Fruit fly (Drosophila melanogaster) whole organism, embryonic: ENCODE measurements around the gene CG42495.
A peak's percentile ranks its signal among the peaks of the same experiment; 100 is the strongest.

Experiments used
- ATbp ChIP-seq: fragments of 200-800 bp; sonication (Bioruptor generic); optimal IDR thresholded peaks from 2 replicates; lab custom pipeline; 2017; ENCODE audit warnings: missing biosample characterization, mild to moderate bottlenecking, missing genetic modification characterization, missing genetic modification reagents
- Antp ChIP-seq: fragments of 200-800 bp; sonication (Bioruptor generic); optimal IDR thresholded peaks from 3 replicates; lab custom pipeline; 2016; ENCODE audit warnings: missing biosample characterization, missing genetic modification characterization
- Atf6 ChIP-seq: fragments of 200-800 bp; sonication (Bioruptor generic); IDR thresholded peaks from 2 replicates; pipeline ENCODE4 v1.3.6; 2022; ENCODE audit warnings: missing biosample characterization, missing genetic modification characterization
- B-H1 ChIP-seq: fragments of 200-800 bp; sonication (Bioruptor generic); IDR thresholded peaks from 3 replicates; pipeline ENCODE4 v1.3.6; 2022; ENCODE audit warnings: missing biosample characterization, missing genetic modification characterization
- C15 ChIP-seq: fragments of 200-800 bp; sonication (Bioruptor generic); IDR thresholded peaks from 3 replicates; pipeline ENCODE4 v1.3.6; 2022; ENCODE audit warnings: missing biosample characterization, missing genetic modification characterization
- CG10321 ChIP-seq: fragments of 200-800 bp; sonication (Bioruptor generic); IDR thresholded peaks from 2 replicates; pipeline ENCODE4 v1.3.6; 2022; ENCODE audit warnings: missing biosample characterization, missing genetic modification characterization
- CG12299 ChIP-seq: fragments of 200-800 bp; sonication (Bioruptor generic); optimal IDR thresholded peaks from 2 replicates; lab custom pipeline; 2018; ENCODE audit warnings: missing biosample characterization, mild to moderate bottlenecking, missing genetic modification characterization
- CG13287 ChIP-seq: fragments of 200-800 bp; sonication (Bioruptor generic); IDR thresholded peaks from 2 replicates; pipeline ENCODE4 v1.3.6; 2022; ENCODE audit warnings: missing biosample characterization, missing genetic modification characterization; ENCODE audit not compliant: partially characterized antibody
- CG13624 ChIP-seq: fragments of 200-800 bp; sonication (Bioruptor generic); optimal IDR thresholded peaks from 2 replicates; lab custom pipeline; 2016; ENCODE audit warnings: missing biosample characterization, missing genetic modification characterization
- CG14441 ChIP-seq: fragments of 200-800 bp; sonication (Bioruptor generic); IDR thresholded peaks from 2 replicates; pipeline ENCODE4 v1.3.6; 2022; ENCODE audit warnings: missing biosample characterization, missing genetic modification characterization
- CG1529 ChIP-seq: fragments of 200-800 bp; sonication (Bioruptor generic); optimal IDR thresholded peaks from 3 replicates; lab custom pipeline; 2018; ENCODE audit warnings: missing biosample characterization, missing genetic modification characterization
- CG15514 ChIP-seq: fragments of 200-800 bp; sonication (Bioruptor generic); optimal IDR thresholded peaks from 3 replicates; lab custom pipeline; 2017; ENCODE audit warnings: missing biosample characterization, missing genetic modification characterization, mild to moderate bottlenecking, moderate library complexity, missing genetic modification reagents
- CG1603 ChIP-seq: fragments of 200-800 bp; sonication (Bioruptor generic); optimal IDR thresholded peaks from 2 replicates; lab custom pipeline; 2019; ENCODE audit warnings: missing biosample characterization, mild to moderate bottlenecking, missing genetic modification characterization, moderate library complexity
- CG2129 ChIP-seq: fragments of 200-800 bp; sonication (Bioruptor generic); IDR thresholded peaks from 2 replicates; pipeline ENCODE4 v1.3.6; 2022; ENCODE audit warnings: missing biosample characterization, missing genetic modification characterization; ENCODE audit not compliant: partially characterized antibody
- CG2202 ChIP-seq: fragments of 200-800 bp; sonication (Bioruptor generic); optimal IDR thresholded peaks from 2 replicates; lab custom pipeline; 2018; ENCODE audit warnings: missing biosample characterization, mild to moderate bottlenecking, missing genetic modification characterization
- CG2678 ChIP-seq: fragments of 200-800 bp; sonication (Bioruptor generic); optimal IDR thresholded peaks from 3 replicates; lab custom pipeline; 2019; ENCODE audit warnings: missing biosample characterization, mild to moderate bottlenecking, missing genetic modification characterization, moderate library complexity
- CG32772 ChIP-seq: fragments of 200-800 bp; sonication (Bioruptor generic); IDR thresholded peaks from 2 replicates; pipeline ENCODE4 v1.3.6; 2022; ENCODE audit warnings: missing biosample characterization, missing genetic modification characterization
- CG3838 ChIP-seq: fragments of 200-800 bp; sonication (Bioruptor generic); optimal IDR thresholded peaks from 3 replicates; lab custom pipeline; 2016; ENCODE audit warnings: missing biosample characterization, missing genetic modification characterization
- CG4404 ChIP-seq: fragments of 200-800 bp; sonication (Bioruptor generic); IDR thresholded peaks from 2 replicates; pipeline ENCODE4 v1.3.6; 2022; ENCODE audit warnings: missing biosample characterization, missing genetic modification characterization
- CG5180 ChIP-seq: fragments of 200-800 bp; sonication (Bioruptor generic); optimal IDR thresholded peaks from 3 replicates; lab custom pipeline; 2017; ENCODE audit warnings: missing biosample characterization, missing genetic modification characterization, mild to moderate bottlenecking, moderate library complexity, missing genetic modification reagents
- CG6689 ChIP-seq: fragments of 200-800 bp; sonication (Bioruptor generic); IDR thresholded peaks from 2 replicates; pipeline ENCODE4 v1.3.6; 2022; ENCODE audit warnings: missing biosample characterization, missing genetic modification characterization
- CG6813 ChIP-seq: fragments of 200-800 bp; sonication (Bioruptor generic); optimal IDR thresholded peaks from 2 replicates; lab custom pipeline; 2017; ENCODE audit warnings: missing biosample characterization, missing genetic modification characterization, mild to moderate bottlenecking, moderate library complexity, missing genetic modification reagents
- CG7987 ChIP-seq: fragments of 200-800 bp; sonication (Bioruptor generic); optimal IDR thresholded peaks from 2 replicates; lab custom pipeline; 2018; ENCODE audit warnings: missing biosample characterization, mild to moderate bottlenecking, missing genetic modification characterization, moderate library complexity
- CG8388 ChIP-seq: fragments of 200-800 bp; sonication (Bioruptor generic); optimal IDR thresholded peaks from 2 replicates; lab custom pipeline; 2019; ENCODE audit warnings: missing biosample characterization, mild to moderate bottlenecking, missing genetic modification characterization, moderate library complexity
- CG8478 ChIP-seq: fragments of >200 bp; optimal IDR thresholded peaks from 2 replicates; lab custom pipeline; 2018
- CG8924 ChIP-seq: fragments of 200-800 bp; optimal IDR thresholded peaks from 3 replicates; lab custom pipeline; 2019; ENCODE audit warnings: missing biosample characterization, mild to moderate bottlenecking, missing genetic modification characterization, moderate library complexity
- CG9437 ChIP-seq: fragments of 200-800 bp; sonication (Bioruptor generic); optimal IDR thresholded peaks from 2 replicates; lab custom pipeline; 2018; ENCODE audit warnings: missing biosample characterization, mild to moderate bottlenecking, missing genetic modification characterization
- CTCF ChIP-seq: fragments of 200-800 bp; sonication (Bioruptor generic); optimal IDR thresholded peaks from 2 replicates; lab custom pipeline; 2017; ENCODE audit warnings: missing biosample characterization, mild to moderate bottlenecking, missing genetic modification characterization, moderate library complexity
- CoRest ChIP-seq: fragments of 200-800 bp; sonication (Bioruptor generic); optimal IDR thresholded peaks from 3 replicates; lab custom pipeline; 2018; ENCODE audit warnings: missing biosample characterization, mild to moderate bottlenecking, missing genetic modification characterization, moderate library complexity
- Doc2 ChIP-seq: fragments of 200-800 bp; sonication (Bioruptor generic); IDR thresholded peaks from 2 replicates; pipeline ENCODE4 v1.3.6; 2022; ENCODE audit warnings: missing biosample characterization, missing genetic modification characterization
- Drgx ChIP-seq: fragments of 200-800 bp; sonication (Bioruptor generic); IDR thresholded peaks from 2 replicates; pipeline ENCODE4 v1.3.6; 2022; ENCODE audit warnings: missing biosample characterization, missing genetic modification characterization
- E2f2 ChIP-seq: fragments of 200-800 bp; sonication (Bioruptor generic); IDR thresholded peaks from 2 replicates; pipeline ENCODE4 v1.3.6; 2022; ENCODE audit warnings: missing biosample characterization, missing genetic modification characterization
- Nf-YC ChIP-seq: fragments of 200-800 bp; optimal IDR thresholded peaks from 3 replicates; lab custom pipeline; 2019; ENCODE audit warnings: missing biosample characterization, mild to moderate bottlenecking, missing genetic modification characterization, moderate library complexity
- Tbp ChIP-seq: fragments of >200 bp; optimal IDR thresholded peaks from 2 replicates; lab custom pipeline; 2018; ENCODE audit warnings: missing biosample characterization, missing genetic modification characterization
- YL-1 ChIP-seq: fragments of 200-800 bp; sonication (Bioruptor generic); optimal IDR thresholded peaks from 3 replicates; lab custom pipeline; 2017; ENCODE audit warnings: missing biosample characterization, mild to moderate bottlenecking, missing genetic modification characterization
- al ChIP-seq: fragments of 200-800 bp; sonication (Bioruptor generic); IDR thresholded peaks from 2 replicates; pipeline ENCODE4 v1.3.6; 2022; ENCODE audit warnings: missing biosample characterization, missing genetic modification characterization
- dimm ChIP-seq: fragments of 200-800 bp; sonication (Bioruptor generic); IDR thresholded peaks from 2 replicates; pipeline ENCODE4 v1.3.6; 2022; ENCODE audit warnings: missing biosample characterization, missing genetic modification characterization
- emc ChIP-seq: fragments of 200-800 bp; sonication (Bioruptor generic); optimal IDR thresholded peaks from 2 replicates; lab custom pipeline; 2016; ENCODE audit warnings: missing biosample characterization, missing genetic modification characterization
- fd3F ChIP-seq: fragments of 200-800 bp; sonication (Bioruptor generic); optimal IDR thresholded peaks from 2 replicates; lab custom pipeline; 2018; ENCODE audit warnings: missing biosample characterization, mild to moderate bottlenecking, missing genetic modification characterization, moderate library complexity
- lbe ChIP-seq: fragments of 200-800 bp; sonication (Bioruptor generic); optimal IDR thresholded peaks from 2 replicates; lab custom pipeline; 2016; ENCODE audit warnings: missing biosample characterization, mild to moderate bottlenecking, missing genetic modification characterization
- ssp ChIP-seq: fragments of 200-800 bp; sonication (Bioruptor generic); IDR thresholded peaks from 2 replicates; pipeline ENCODE4 v1.3.6; 2022; ENCODE audit warnings: missing biosample characterization, missing genetic modification characterization
- stwl ChIP-seq: fragments of 200-800 bp; sonication (Bioruptor generic); optimal IDR thresholded peaks from 3 replicates; lab custom pipeline; 2018; ENCODE audit warnings: missing biosample characterization, mild to moderate bottlenecking, missing genetic modification characterization, moderate library complexity
- tll ChIP-seq, 2 experiments: fragments of 200-800 bp in 1 of 2; fragments of >200 bp in 1 of 2; sonication (Bioruptor generic) in 1 of 2; optimal IDR thresholded peaks; 2 replicates each; lab custom pipeline; 2017 to 2019; ENCODE audit warnings: missing biosample characterization in 2 of 2, missing genetic modification characterization in 2 of 2, mild to moderate bottlenecking in 1 of 2, moderate library complexity in 1 of 2
- tna ChIP-seq: fragments of 200-800 bp; sonication (Bioruptor generic); IDR thresholded peaks from 2 replicates; pipeline ENCODE4 v1.3.6; 2022; ENCODE audit warnings: missing biosample characterization, missing genetic modification characterization; ENCODE audit not compliant: partially characterized antibody
- trem ChIP-seq: fragments of 200-800 bp; optimal IDR thresholded peaks from 3 replicates; lab custom pipeline; 2019; ENCODE audit warnings: missing biosample characterization, mild to moderate bottlenecking, missing genetic modification characterization, moderate library complexity
- trh ChIP-seq: fragments of 200-800 bp; sonication (Bioruptor generic); optimal IDR thresholded peaks from 2 replicates; lab custom pipeline; 2016; ENCODE audit warnings: missing biosample characterization, missing genetic modification characterization
- wdn ChIP-seq: fragments of 200-800 bp; sonication (Bioruptor generic); IDR thresholded peaks from 2 replicates; pipeline ENCODE4 v1.3.6; 2022; ENCODE audit warnings: missing biosample characterization, missing genetic modification characterization
- z ChIP-seq: fragments of 200-800 bp; sonication (Bioruptor generic); IDR thresholded peaks from 3 replicates; pipeline ENCODE4 v1.3.6; 2022; ENCODE audit warnings: missing biosample characterization, missing genetic modification characterization
- zf30C ChIP-seq: fragments of 200-800 bp; sonication (Bioruptor generic); optimal IDR thresholded peaks from 3 replicates; lab custom pipeline; 2018; ENCODE audit warnings: missing biosample characterization, mild to moderate bottlenecking, missing genetic modification characterization
- zfh1 ChIP-seq: fragments of 200-800 bp; sonication (Bioruptor generic); IDR thresholded peaks from 3 replicates; pipeline ENCODE4 v1.3.6; 2022; ENCODE audit warnings: missing biosample characterization, missing genetic modification characterization
- zfh2 ChIP-seq: fragments of 200-800 bp; sonication (Bioruptor generic); optimal IDR thresholded peaks from 2 replicates; lab custom pipeline; 2016; ENCODE audit warnings: missing biosample characterization, missing genetic modification characterization

The CG42495 gene

dm6 chr3L:18672986-18673633 is 5.9 kb downstream of the CG42495 start, which contains the start of gene Capr (continued):
- TF ChIP-seq CG7987 (GFP tag; lab: Kevin White, UChicago) (no peak), CG32772 (no peak), CG8388 (GFP tag; lab: Kevin White, UChicago) (no peak), B-H1 (GFP tag; lab: Robert Waterston, UW) (no peak), CG1529 (GFP tag; lab: Kevin White, UChicago) (no peak), al (GFP tag; lab: Robert Waterston, UW) (no peak), CG13624 (GFP tag; lab: Kevin White, UChicago) (peak; percentile 66), CG14441 (GFP tag; lab: Robert Waterston, UW) (no peak), z (GFP tag; lab: Robert Waterston, UW) (no peak), emc (no peak), CG4404 (GFP tag; lab: Robert Waterston, UW) (no peak), CG3838 (no peak), Doc2 (GFP tag; lab: Robert Waterston, UW) (no peak), CTCF (GFP tag; lab: Kevin White, UChicago) (peak; percentile 44), Atf6 (GFP tag; lab: Robert Waterston, UW) (no peak), lbe (GFP tag; lab: Kevin White, UChicago) (peak; percentile 54), zf30C (peak; percentile 15), C15 (GFP tag; lab: Robert Waterston, UW) (no peak), zfh2 (GFP tag; lab: Kevin White, UChicago) (peak; percentile 54), E2f2 (GFP tag; lab: Robert Waterston, UW) (peak; percentile 86), CG12299 (tag; lab: Kevin White, UChicago) (no peak), stwl (tag; lab: Kevin White, UChicago) (peak; percentile 89), fd3F (GFP tag; lab: Kevin White, UChicago) (no peak), CG15514 (GFP tag; lab: Kevin White, UChicago) (peak; percentile 84), CG8478 (no peak), CG1603 (peak; percentile 83), tna (GFP tag; lab: Robert Waterston, UW) (peak; percentile 100), ATbp (GFP tag; lab: Kevin White, UChicago) (no peak), Tbp (GFP tag; lab: Kevin White, UChicago) (no peak), YL-1 (GFP tag; lab: Kevin White, UChicago) (peak; percentile 16), tll (GFP tag; optimal IDR thresholded peaks at IDR 0.05; lab: Kevin White, UChicago) (peak in 1 of 2 experiments; percentile 22), CG2129 (GFP tag; lab: Robert Waterston, UW) (peak; percentile 99), CG6813 (GFP tag; lab: Kevin White, UChicago) (no peak), CG6689 (GFP tag; lab: Robert Waterston, UW) (no peak), CG5180 (GFP tag; lab: Kevin White, UChicago) (no peak), dimm (GFP tag; lab: Robert Waterston, UW) (no peak), wdn (GFP tag; lab: Robert Waterston, UW) (no peak), ssp (peak; percentile 42; the same call in 1 of the 2 replicates), CG8924 (tag; lab: Kevin White, UChicago) (peak; percentile 6), zfh1 (peak; percentile 46; the same call in 1 of the 3 replicates), Antp (peak; percentile 34), CG2678 (tag; lab: Kevin White, UChicago) (peak; percentile 25), CG13287 (GFP tag; lab: Robert Waterston, UW) (peak; percentile 100), CG9437 (GFP tag; lab: Kevin White, UChicago) (no peak), CG2202 (tag; lab: Kevin White, UChicago) (peak; percentile 3), CG10321 (GFP tag; lab: Robert Waterston, UW) (no peak), Nf-YC (tag; lab: Kevin White, UChicago) (peak; percentile 6), Drgx (GFP tag; lab: Robert Waterston, UW) (peak; percentile 22; the same call in 1 of the 2 replicates), trem (peak; percentile 88), trh (GFP tag; lab: Kevin White, UChicago) (no peak), CoRest (tag; lab: Kevin White, UChicago) (peak; percentile 34)
